Fruit fly (Drosophila melanogaster): Measurements from ENCODE around the gene CG17294.
A peak's percentile ranks its signal among the peaks of the same experiment; 100 is the strongest.

CG17294 gene

dm6 chr2L:8403286-8404270 is 26.7 kb downstream of the CG17294 start, which contains the start of gene emb (continued):
- peak; percentile 34 for TF ChIP-seq disco-r (GFP tag; optimal IDR thresholded peaks at IDR 0.05)
- peak; percentile 70 for TF ChIP-seq CG2120 (GFP tag; optimal IDR thresholded peaks at IDR 0.05)
- peak; percentile 93 for TF ChIP-seq CG7928 (GFP tag; optimal IDR thresholded peaks at IDR 0.05)
- peak; percentile 99 for TF ChIP-seq ato (GFP tag; IDR thresholded peaks at IDR 0.05; ENCODE audit: partially characterized antibody)
- no peak for TF ChIP-seq ab (GFP tag; optimal IDR thresholded peaks at IDR 0.05)
- TF ChIP-seq tin (GFP tag; optimal IDR thresholded peaks at IDR 0.05) = peak; percentile 34
- TF ChIP-seq CG10959 (GFP tag; IDR thresholded peaks at IDR 0.05) = no peak
- TF ChIP-seq run (tag; optimal IDR thresholded peaks at IDR 0.05) = no peak
- peak; percentile 7 to 76 for TF ChIP-seq bsh (GFP tag; optimal IDR thresholded peaks at IDR 0.05)
- peak; percentile 57; the same call in 1 of the 3 replicates for TF ChIP-seq jigr1 (GFP tag; IDR thresholded peaks at IDR 0.05)
- TF ChIP-seq gcm2 (GFP tag; optimal IDR thresholded peaks at IDR 0.05) = peak; percentile 26
- peak; percentile 89 for TF ChIP-seq Sry-δ (GFP tag; optimal IDR thresholded peaks at IDR 0.05)
- TF ChIP-seq ems (GFP tag; optimal IDR thresholded peaks at IDR 0.05) = peak; percentile 41
- TF ChIP-seq fu2 (GFP tag; optimal IDR thresholded peaks at IDR 0.05) = peak; percentile 64
- TF ChIP-seq gsb-n (tag; optimal IDR thresholded peaks at IDR 0.05) = no peak
- TF ChIP-seq CG33213 (GFP tag; optimal IDR thresholded peaks at IDR 0.05) = peak; percentile 89
- no peak for TF ChIP-seq Hr78 (GFP tag; optimal IDR thresholded peaks at IDR 0.05)
- TF ChIP-seq CG3995 (GFP tag; optimal IDR thresholded peaks at IDR 0.05) = peak; percentile 47
- TF ChIP-seq Mad (GFP tag; optimal IDR thresholded peaks at IDR 0.05) = peak; percentile 65
- TF ChIP-seq cato (GFP tag; optimal IDR thresholded peaks at IDR 0.05; ENCODE audit: borderline replicate concordance) = peak; percentile 13
- no peak for TF ChIP-seq peb (GFP tag; IDR thresholded peaks at IDR 0.05)
- TF ChIP-seq CG4854 (GFP tag; optimal IDR thresholded peaks at IDR 0.05) = peak; percentile 43
- TF ChIP-seq sug (tag; optimal IDR thresholded peaks at IDR 0.05) = no peak
- TF ChIP-seq dan (GFP tag; IDR thresholded peaks at IDR 0.05) = no peak

dm6 chr2L:8411530-8411929 is 34.7 kb downstream of the CG17294 start, which contains the start of gene Naglu:
Gene Naglu (minus strand): TSS chr2L:8411868.
- TF ChIP-seq psq (GFP tag; optimal IDR thresholded peaks at IDR 0.05) = no peak
- TF ChIP-seq ato (GFP tag; IDR thresholded peaks at IDR 0.05; ENCODE audit: partially characterized antibody) = peak; percentile 46; the same call in 1 of the 2 replicates
- peak; percentile 46 for TF ChIP-seq HLHmδ (GFP tag; optimal IDR thresholded peaks at IDR 0.05)
- 0 out of 2 replicates have a peak, but pooled peaks have one; percentile 6 for TF ChIP-seq Rfx (GFP tag; IDR thresholded peaks at IDR 0.05)
- TF ChIP-seq Trl (optimal IDR thresholded peaks at IDR 0.05) = peak in 1 of 2 experiments; percentile 52
- no peak for TF ChIP-seq Trl (GFP tag; optimal IDR thresholded peaks at IDR 0.05)
- peak; percentile 38 for TF ChIP-seq CG17802 (tag; optimal IDR thresholded peaks at IDR 0.05)
- TF ChIP-seq crol (GFP tag; IDR thresholded peaks at IDR 0.05) = 0 out of 2 replicates have a peak, but pooled peaks have one; percentile 9
- no peak for TF ChIP-seq fu2 (GFP tag; optimal IDR thresholded peaks at IDR 0.05)
- peak; percentile 10 for TF ChIP-seq CG14710 (tag; optimal IDR thresholded peaks at IDR 0.05)
- TF ChIP-seq cas (GFP tag; IDR thresholded peaks at IDR 0.05) = 0 out of 2 replicates have a peak, but pooled peaks have one; percentile 17
- TF ChIP-seq nom (GFP tag; optimal IDR thresholded peaks at IDR 0.05) = peak; percentile 43
- TF ChIP-seq Stat92E (GFP tag; optimal IDR thresholded peaks at IDR 0.05) = no peak
- peak; percentile 60 for TF ChIP-seq Blimp-1 (GFP tag; optimal IDR thresholded peaks at IDR 0.05)
- no peak for TF ChIP-seq CG13894 (tag; optimal IDR thresholded peaks at IDR 0.05)
- TF ChIP-seq bsh (GFP tag; optimal IDR thresholded peaks at IDR 0.05) = peak in 1 of 2 experiments; percentile 12
- TF ChIP-seq D19A (tag; optimal IDR thresholded peaks at IDR 0.05) = peak; percentile 86
- 0 out of 2 replicates have a peak, but pooled peaks have one; percentile 14 for TF ChIP-seq HLH3B (GFP tag; IDR thresholded peaks at IDR 0.05)
- 0 out of 3 replicates have a peak, but pooled peaks have one; percentile 10 for TF ChIP-seq row (GFP tag; IDR thresholded peaks at IDR 0.05)
